Fruit fly (Drosophila melanogaster) whole organism, embryonic: ENCODE measurements around the gene CAH1.

Experiments
- BtbVII ChIP-seq: fragments of 200-800 bp; sonication (Bioruptor generic); optimal IDR thresholded peaks from 3 replicates; lab custom pipeline; 2017; ENCODE audit warnings: missing biosample characterization, mild to moderate bottlenecking, missing genetic modification characterization
- Bteb2 ChIP-seq: fragments of 200-800 bp; sonication (Bioruptor generic); optimal IDR thresholded peaks from 2 replicates; lab custom pipeline; 2016; ENCODE audit warnings: missing biosample characterization, missing genetic modification characterization
- CG10543 ChIP-seq: fragments of 200-800 bp; sonication (Bioruptor generic); optimal IDR thresholded peaks from 3 replicates; lab custom pipeline; 2017; ENCODE audit warnings: missing biosample characterization, mild to moderate bottlenecking, missing genetic modification characterization, moderate library complexity
- CG11723 ChIP-seq: fragments of 200-800 bp; sonication (Bioruptor generic); optimal IDR thresholded peaks from 2 replicates; lab custom pipeline; 2017; ENCODE audit warnings: missing biosample characterization, mild to moderate bottlenecking, missing genetic modification characterization
- CG12071 ChIP-seq: fragments of 200-800 bp; sonication (Bioruptor generic); optimal IDR thresholded peaks from 3 replicates; lab custom pipeline; 2018; ENCODE audit warnings: missing biosample characterization, mild to moderate bottlenecking, missing genetic modification characterization
- CG15269 ChIP-seq: fragments of 200-800 bp; sonication (Bioruptor generic); optimal IDR thresholded peaks from 2 replicates; lab custom pipeline; 2018; ENCODE audit warnings: missing biosample characterization, mild to moderate bottlenecking, missing genetic modification characterization, moderate library complexity
- CG15479 ChIP-seq: fragments of 200-800 bp; sonication (Bioruptor generic); optimal IDR thresholded peaks from 3 replicates; lab custom pipeline; 2019; ENCODE audit warnings: missing biosample characterization, mild to moderate bottlenecking, missing genetic modification characterization, moderate library complexity
- CG17328 ChIP-seq: fragments of 200-800 bp; sonication (Bioruptor generic); IDR thresholded peaks from 2 replicates; pipeline ENCODE4 v1.3.6; 2022; ENCODE audit warnings: missing biosample characterization, missing genetic modification characterization
- CG1832 ChIP-seq: fragments of 200-800 bp; sonication (Bioruptor generic); optimal IDR thresholded peaks from 2 replicates; lab custom pipeline; 2017; ENCODE audit warnings: missing biosample characterization, mild to moderate bottlenecking, missing genetic modification characterization, inconsistent platforms
- CG18599 ChIP-seq: fragments of 200-800 bp; sonication (Bioruptor generic); optimal IDR thresholded peaks from 3 replicates; lab custom pipeline; 2017; ENCODE audit warnings: missing biosample characterization, missing genetic modification characterization, mild to moderate bottlenecking, moderate library complexity, missing genetic modification reagents
- CG6272 ChIP-seq: fragments of 200-800 bp; sonication (Bioruptor generic); IDR thresholded peaks from 2 replicates; pipeline ENCODE4 v1.3.6; 2022; ENCODE audit warnings: missing biosample characterization, missing genetic modification characterization
- CG7963 ChIP-seq: fragments of 200-800 bp; sonication (Bioruptor generic); IDR thresholded peaks from 3 replicates; pipeline ENCODE4 v1.3.6; 2022; ENCODE audit warnings: missing biosample characterization, missing genetic modification characterization; ENCODE audit not compliant: partially characterized antibody
- CG8359 ChIP-seq: fragments of 200-800 bp; sonication (Bioruptor generic); optimal IDR thresholded peaks from 2 replicates; lab custom pipeline; 2017; ENCODE audit warnings: missing biosample characterization, mild to moderate bottlenecking, missing genetic modification characterization, borderline replicate concordance
- CG9609 ChIP-seq: fragments of 200-800 bp; sonication (Bioruptor generic); optimal IDR thresholded peaks from 3 replicates; lab custom pipeline; 2016; ENCODE audit warnings: missing biosample characterization, missing genetic modification characterization
- CHES-1-like ChIP-seq: fragments of 200-800 bp; sonication (Bioruptor generic); optimal IDR thresholded peaks from 2 replicates; lab custom pipeline; 2016; ENCODE audit warnings: missing biosample characterization, missing genetic modification characterization
- Chrac-16 ChIP-seq: fragments of 200-800 bp; sonication (Bioruptor generic); optimal IDR thresholded peaks from 3 replicates; lab custom pipeline; 2016; ENCODE audit warnings: missing biosample characterization, missing genetic modification characterization
- Dbx ChIP-seq: fragments of 200-800 bp; sonication (Bioruptor generic); IDR thresholded peaks from 3 replicates; pipeline ENCODE4 v1.3.6; 2022; ENCODE audit warnings: missing biosample characterization, missing genetic modification characterization
- HLHmδ ChIP-seq: fragments of 200-800 bp; sonication (Bioruptor generic); optimal IDR thresholded peaks from 2 replicates; lab custom pipeline; 2018; ENCODE audit warnings: missing biosample characterization, mild to moderate bottlenecking, missing genetic modification characterization, moderate library complexity
- HmgZ ChIP-seq: fragments of 200-800 bp; sonication (Bioruptor generic); optimal IDR thresholded peaks from 2 replicates; lab custom pipeline; 2018; ENCODE audit warnings: missing biosample characterization, mild to moderate bottlenecking, missing genetic modification characterization
- Lhr ChIP-seq: fragments of 200-800 bp; sonication (Bioruptor generic); optimal IDR thresholded peaks from 3 replicates; lab custom pipeline; 2017; ENCODE audit warnings: mild to moderate bottlenecking, missing biosample characterization, missing genetic modification reagents, missing genetic modification characterization
- Max ChIP-seq: fragments of 200-800 bp; sonication (Bioruptor generic); optimal IDR thresholded peaks from 2 replicates; lab custom pipeline; 2016; ENCODE audit warnings: missing biosample characterization, mild to moderate bottlenecking, missing genetic modification characterization
- Mes4 ChIP-seq: fragments of 200-800 bp; sonication (Bioruptor generic); optimal IDR thresholded peaks from 2 replicates; lab custom pipeline; 2016; ENCODE audit warnings: missing biosample characterization, missing genetic modification characterization
- Mrtf ChIP-seq: fragments of 200-800 bp; sonication (Bioruptor generic); IDR thresholded peaks from 3 replicates; pipeline ENCODE4 v1.3.6; 2022; ENCODE audit warnings: missing biosample characterization, missing genetic modification characterization
- NFAT ChIP-seq: fragments of 200-800 bp; sonication (Bioruptor generic); IDR thresholded peaks from 2 replicates; pipeline ENCODE4 v1.3.6; 2022; ENCODE audit warnings: missing biosample characterization, missing genetic modification characterization
- Poxn ChIP-seq: fragments of 200-800 bp; sonication (Bioruptor generic); IDR thresholded peaks from 2 replicates; pipeline ENCODE4 v1.3.6; 2022; ENCODE audit warnings: missing biosample characterization, missing genetic modification characterization
- Sox100B ChIP-seq: fragments of 200-800 bp; sonication (Bioruptor generic); optimal IDR thresholded peaks from 3 replicates; lab custom pipeline; 2018; ENCODE audit warnings: missing biosample characterization, mild to moderate bottlenecking, missing genetic modification characterization
- Sox102F ChIP-seq: fragments of 200-800 bp; sonication (Bioruptor generic); optimal IDR thresholded peaks from 2 replicates; lab custom pipeline; 2018; ENCODE audit warnings: missing biosample characterization, mild to moderate bottlenecking, missing genetic modification characterization, moderate library complexity
- bsh ChIP-seq, 2 experiments: fragments of 200-800 bp; sonication (Bioruptor generic); optimal IDR thresholded peaks; 2 replicates each; lab custom pipeline; 2017 to 2018; ENCODE audit warnings: mild to moderate bottlenecking in 2 of 2, missing biosample characterization in 2 of 2, missing genetic modification characterization in 2 of 2, moderate library complexity in 1 of 2
- chn ChIP-seq: fragments of 200-800 bp; sonication (Bioruptor generic); optimal IDR thresholded peaks from 2 replicates; lab custom pipeline; 2016; ENCODE audit warnings: missing biosample characterization, missing genetic modification characterization
- cwo ChIP-seq: fragments of 200-800 bp; sonication (Bioruptor generic); optimal IDR thresholded peaks from 3 replicates; lab custom pipeline; 2017; ENCODE audit warnings: missing biosample characterization, missing genetic modification characterization, mild to moderate bottlenecking, moderate library complexity, missing genetic modification reagents
- dimm ChIP-seq: fragments of 200-800 bp; sonication (Bioruptor generic); IDR thresholded peaks from 2 replicates; pipeline ENCODE4 v1.3.6; 2022; ENCODE audit warnings: missing biosample characterization, missing genetic modification characterization
- dmrt99B ChIP-seq: fragments of 200-800 bp; sonication (Bioruptor generic); optimal IDR thresholded peaks from 2 replicates; lab custom pipeline; 2018; ENCODE audit warnings: missing biosample characterization, mild to moderate bottlenecking, missing genetic modification characterization, moderate library complexity
- dysf ChIP-seq: fragments of 200-800 bp; sonication (Bioruptor generic); IDR thresholded peaks from 3 replicates; pipeline ENCODE4 v1.3.6; 2022; ENCODE audit warnings: missing biosample characterization, missing genetic modification characterization
- esg ChIP-seq: fragments of 200-800 bp; sonication (Bioruptor generic); conservative IDR thresholded peaks from 2 replicates; pipeline ENCODE4 v1.3.6; 2022; ENCODE audit warnings: missing biosample characterization, missing genetic modification characterization
- fd96Cb ChIP-seq: fragments of 200-800 bp; sonication (Bioruptor generic); optimal IDR thresholded peaks from 2 replicates; lab custom pipeline; 2018; ENCODE audit warnings: missing biosample characterization, mild to moderate bottlenecking, missing genetic modification characterization, moderate library complexity
- her ChIP-seq: fragments of 200-800 bp; sonication (Bioruptor generic); optimal IDR thresholded peaks from 2 replicates; lab custom pipeline; 2016; ENCODE audit warnings: missing biosample characterization, missing genetic modification characterization
- hth ChIP-seq: fragments of >200 bp; optimal IDR thresholded peaks from 2 replicates; lab custom pipeline; 2017; ENCODE audit warnings: inconsistent platforms
- kay ChIP-seq: fragments of 200-800 bp; sonication (Bioruptor generic); optimal IDR thresholded peaks from 2 replicates; lab custom pipeline; 2016; ENCODE audit warnings: missing biosample characterization, missing genetic modification characterization
- lov ChIP-seq, 2 experiments: fragments of 200-800 bp in 1 of 2; fragments of >200 bp in 1 of 2; sonication (Bioruptor generic) in 1 of 2; IDR thresholded peaks in 1 of 2; optimal IDR thresholded peaks in 1 of 2; 2 replicates in 1 of 2; 3 replicates in 1 of 2; pipeline versions ENCODE4 v1.3.6 to Lab custom; 2017 to 2022; ENCODE audit warnings: missing biosample characterization in 1 of 2, missing genetic modification characterization in 1 of 2
- pita ChIP-seq: fragments of 200-800 bp; sonication (Bioruptor generic); optimal IDR thresholded peaks from 2 replicates; lab custom pipeline; 2017; ENCODE audit warnings: missing biosample characterization, mild to moderate bottlenecking, missing genetic modification characterization
- ro ChIP-seq: fragments of 200-800 bp; sonication (Bioruptor generic); IDR thresholded peaks from 2 replicates; pipeline ENCODE4 v1.3.6; 2022; ENCODE audit warnings: missing biosample characterization, missing genetic modification characterization
- row ChIP-seq: fragments of 200-800 bp; sonication (Bioruptor generic); IDR thresholded peaks from 3 replicates; pipeline ENCODE4 v1.3.6; 2022; ENCODE audit warnings: missing biosample characterization, missing genetic modification characterization
- sd ChIP-seq: fragments of 200-800 bp; sonication (Bioruptor generic); optimal IDR thresholded peaks from 3 replicates; lab custom pipeline; 2018; ENCODE audit warnings: missing biosample characterization, mild to moderate bottlenecking, missing genetic modification characterization, moderate library complexity
- tap ChIP-seq: fragments of 200-800 bp; optimal IDR thresholded peaks from 3 replicates; lab custom pipeline; 2019; ENCODE audit warnings: missing biosample characterization, mild to moderate bottlenecking, missing genetic modification characterization, moderate library complexity
- trh ChIP-seq: fragments of 200-800 bp; sonication (Bioruptor generic); optimal IDR thresholded peaks from 2 replicates; lab custom pipeline; 2016; ENCODE audit warnings: missing biosample characterization, missing genetic modification characterization
- ttk ChIP-seq: fragments of 200-800 bp; sonication (Bioruptor generic); IDR thresholded peaks from 2 replicates; pipeline ENCODE4 v2.1.2; 2022; ENCODE audit warnings: missing biosample characterization, missing genetic modification characterization
- vnd ChIP-seq: fragments of 200-800 bp; sonication (Bioruptor generic); IDR thresholded peaks from 3 replicates; pipeline ENCODE4 v1.3.6; 2022; ENCODE audit warnings: missing biosample characterization, missing genetic modification characterization; ENCODE audit not compliant: partially characterized antibody
- zfh1 ChIP-seq: fragments of 200-800 bp; sonication (Bioruptor generic); IDR thresholded peaks from 3 replicates; pipeline ENCODE4 v1.3.6; 2022; ENCODE audit warnings: missing biosample characterization, missing genetic modification characterization

CAH1 gene

dm6 chr2L:13780109-13780947, 23.1 kb upstream of the CAH1 start, which contains the start of the genes CG9008 and p38b (continued):
- TF ChIP-seq CHES-1-like (GFP tag; lab: Kevin White, UChicago) = no peak
- TF ChIP-seq Poxn = no peak
- no peak for TF ChIP-seq CG7963
- TF ChIP-seq ro = peak; percentile 29; the same call in 1 of the 2 replicates
- TF ChIP-seq fd96Cb (tag; lab: Kevin White, UChicago) = peak; percentile 80
- TF ChIP-seq her = peak; percentile 99
- TF ChIP-seq Mrtf = peak; percentile 53; the same call in 1 of the 3 replicates
- TF ChIP-seq bsh (GFP tag; optimal IDR thresholded peaks at IDR 0.05; lab: Kevin White, UChicago) = peak; percentile 54 to 75
- TF ChIP-seq HmgZ (tag; lab: Kevin White, UChicago) = peak; percentile 44
- peak; percentile 21 for TF ChIP-seq chn
- TF ChIP-seq Bteb2 (GFP tag; lab: Kevin White, UChicago) = no peak
- TF ChIP-seq Dbx (GFP tag; lab: Robert Waterston, UW) = peak; percentile 72
- no peak for TF ChIP-seq hth (lab: Kevin White, UChicago)
- TF ChIP-seq tap (tag; lab: Kevin White, UChicago) = peak; percentile 74
- TF ChIP-seq pita = no peak
- TF ChIP-seq HLHmδ (GFP tag; lab: Kevin White, UChicago) = peak; percentile 19
- no peak for TF ChIP-seq dimm (GFP tag; lab: Robert Waterston, UW)
- peak; percentile 57 for TF ChIP-seq sd
- peak; percentile 71 for TF ChIP-seq CG6272 (GFP tag; lab: Robert Waterston, UW)
- TF ChIP-seq dmrt99B (tag; lab: Kevin White, UChicago) = peak; percentile 89
- TF ChIP-seq BtbVII (GFP tag; lab: Kevin White, UChicago) = peak; percentile 80
- peak; percentile 84 for TF ChIP-seq CG18599 (GFP tag; lab: Kevin White, UChicago)
- TF ChIP-seq CG10543 (GFP tag; lab: Kevin White, UChicago) = peak; percentile 91
- peak; percentile 80 for TF ChIP-seq cwo (GFP tag; lab: Kevin White, UChicago)
- TF ChIP-seq CG15479 (GFP tag; lab: Kevin White, UChicago) = no peak
- TF ChIP-seq vnd = no peak
- peak; percentile 77 for TF ChIP-seq dysf
- peak; percentile 22; the same call in 1 of the 2 replicates for TF ChIP-seq CG17328
- no peak; the same call in 1 of the 2 replicates for TF ChIP-seq ttk (GFP tag; lab: Robert Waterston, UW)
- peak; percentile 93 for TF ChIP-seq row (GFP tag; lab: Robert Waterston, UW)
- TF ChIP-seq Sox102F (GFP tag; lab: Kevin White, UChicago) = peak; percentile 80
- peak; percentile 61 for TF ChIP-seq Max
- no peak for TF ChIP-seq CG12071 (GFP tag; lab: Kevin White, UChicago)
- peak; percentile 57; the same call in 1 of the 2 replicates for TF ChIP-seq esg (GFP tag; lab: Robert Waterston, UW)
- peak; percentile 85 for TF ChIP-seq NFAT (GFP tag; lab: Robert Waterston, UW)
- TF ChIP-seq Lhr (GFP tag; lab: Kevin White, UChicago) = no peak
- peak; percentile 47 for TF ChIP-seq Chrac-16 (GFP tag; lab: Kevin White, UChicago)
- TF ChIP-seq lov (optimal IDR thresholded peaks at IDR 0.05; lab: Kevin White, UChicago) = no peak
- no peak for TF ChIP-seq lov (GFP tag; IDR thresholded peaks at IDR 0.05; lab: Robert Waterston, UW)
- no peak for TF ChIP-seq CG9609 (GFP tag; lab: Kevin White, UChicago)
- peak; percentile 78 for TF ChIP-seq CG11723 (GFP tag; lab: Kevin White, UChicago)
- peak; percentile 30 for TF ChIP-seq trh
- TF ChIP-seq Mes4 = no peak
- peak; percentile 48; the same call in 2 of the 3 replicates for TF ChIP-seq zfh1 (GFP tag; lab: Robert Waterston, UW)
- TF ChIP-seq CG1832 = no peak
- peak; percentile 87 for TF ChIP-seq CG15269 (tag; lab: Kevin White, UChicago)
- TF ChIP-seq kay (GFP tag; lab: Kevin White, UChicago) = peak; percentile 42
- peak; percentile 94 for TF ChIP-seq Sox100B
- peak; percentile 42 for TF ChIP-seq CG8359 (GFP tag; lab: Kevin White, UChicago)
